Fruit fly (Drosophila melanogaster) whole organism, prepupa: ENCODE measurements around the gene Rpn3.

Experiments used
- CG10669 ChIP-seq: fragments of 200-800 bp; sonication (Bioruptor generic); optimal IDR thresholded peaks from 3 replicates; lab custom pipeline; 2018; ENCODE audit warnings: missing biosample characterization, mild to moderate bottlenecking, missing genetic modification characterization, moderate library complexity
- CG11294 ChIP-seq: fragments of 200-800 bp; sonication (Bioruptor generic); IDR thresholded peaks from 2 replicates; pipeline ENCODE4 v1.3.6; 2022; ENCODE audit warnings: missing biosample characterization, missing genetic modification characterization
- CG11762 ChIP-seq: fragments of 200-800 bp; sonication (Bioruptor generic); optimal IDR thresholded peaks from 3 replicates; lab custom pipeline; 2016; ENCODE audit warnings: missing biosample characterization, missing genetic modification characterization; ENCODE audit not compliant: insufficient read depth
- CG11902 ChIP-seq: fragments of 200-800 bp; sonication (Bioruptor generic); optimal IDR thresholded peaks from 3 replicates; lab custom pipeline; 2016; ENCODE audit warnings: missing biosample characterization, missing genetic modification characterization
- CG15336 ChIP-seq: fragments of 200-800 bp; sonication (Bioruptor generic); IDR thresholded peaks from 2 replicates; pipeline ENCODE4 v1.3.6; 2022; ENCODE audit warnings: missing biosample characterization, missing genetic modification characterization
- CG1621 ChIP-seq: fragments of 200-800 bp; sonication (Bioruptor generic); optimal IDR thresholded peaks from 3 replicates; lab custom pipeline; 2018; ENCODE audit warnings: missing biosample characterization, mild to moderate bottlenecking, missing genetic modification characterization
- CG3032 ChIP-seq: fragments of 200-800 bp; optimal IDR thresholded peaks from 2 replicates; lab custom pipeline; 2019; ENCODE audit warnings: missing biosample characterization, mild to moderate bottlenecking, missing genetic modification characterization, moderate library complexity
- CG31627 ChIP-seq: fragments of 200-800 bp; sonication (Bioruptor generic); optimal IDR thresholded peaks from 3 replicates; lab custom pipeline; 2016; ENCODE audit warnings: missing biosample characterization, missing genetic modification characterization
- CG32006 ChIP-seq: fragments of 200-800 bp; sonication (Bioruptor generic); optimal IDR thresholded peaks from 3 replicates; lab custom pipeline; 2017; ENCODE audit warnings: missing biosample characterization, mild to moderate bottlenecking, missing genetic modification characterization
- CG3919 ChIP-seq: fragments of 200-800 bp; sonication (Bioruptor generic); optimal IDR thresholded peaks from 3 replicates; lab custom pipeline; 2016; ENCODE audit warnings: missing biosample characterization, missing genetic modification characterization
- CG6163 ChIP-seq: fragments of 200-800 bp; sonication (Bioruptor generic); IDR thresholded peaks from 3 replicates; pipeline ENCODE4 v1.3.6; 2022; ENCODE audit warnings: missing biosample characterization, missing genetic modification characterization
- CG6276 ChIP-seq: fragments of 200-800 bp; sonication (Bioruptor generic); optimal IDR thresholded peaks from 2 replicates; lab custom pipeline; 2017; ENCODE audit warnings: missing biosample characterization, mild to moderate bottlenecking, missing genetic modification characterization
- CG6792 ChIP-seq: fragments of 200-800 bp; sonication (Bioruptor generic); optimal IDR thresholded peaks from 3 replicates; lab custom pipeline; 2016; ENCODE audit warnings: missing biosample characterization, missing genetic modification characterization
- CG6854 ChIP-seq: fragments of 200-800 bp; sonication (Bioruptor generic); optimal IDR thresholded peaks from 2 replicates; lab custom pipeline; 2017; ENCODE audit warnings: missing biosample characterization, mild to moderate bottlenecking, missing genetic modification characterization
- CG7368 ChIP-seq: fragments of 200-800 bp; sonication (Bioruptor generic); optimal IDR thresholded peaks from 3 replicates; lab custom pipeline; 2016; ENCODE audit warnings: missing biosample characterization, missing genetic modification characterization
- CG8119 ChIP-seq: fragments of 200-800 bp; sonication (Bioruptor generic); IDR thresholded peaks from 3 replicates; pipeline ENCODE4 v1.3.6; 2022; ENCODE audit warnings: missing biosample characterization, missing genetic modification characterization
- CG8632 ChIP-seq: fragments of 200-800 bp; sonication (Bioruptor generic); optimal IDR thresholded peaks from 3 replicates; lab custom pipeline; 2016; ENCODE audit warnings: missing biosample characterization, missing genetic modification characterization
- CG9139 ChIP-seq: fragments of 200-800 bp; sonication (Bioruptor generic); optimal IDR thresholded peaks from 3 replicates; lab custom pipeline; 2017; ENCODE audit warnings: missing biosample characterization, mild to moderate bottlenecking, missing genetic modification characterization
- Eip78C ChIP-seq: fragments of 200-800 bp; sonication (Bioruptor generic); peaks from one replicate; lab custom pipeline; 2016; ENCODE audit warnings: missing biosample characterization, missing genetic modification characterization
- Ets21C ChIP-seq: fragments of 200-800 bp; sonication (Bioruptor generic); optimal IDR thresholded peaks from 3 replicates; lab custom pipeline; 2016; ENCODE audit warnings: missing biosample characterization, missing genetic modification characterization
- Ets96B ChIP-seq: fragments of 200-800 bp; optimal IDR thresholded peaks from 2 replicates; lab custom pipeline; 2019; ENCODE audit warnings: missing biosample characterization, mild to moderate bottlenecking, missing genetic modification characterization, moderate library complexity
- Gug ChIP-seq: fragments of 200-800 bp; sonication (Bioruptor generic); IDR thresholded peaks from 2 replicates; pipeline ENCODE4 v1.3.6; 2022; ENCODE audit warnings: missing biosample characterization, missing genetic modification characterization
- Hr38 ChIP-seq: sonication (Bioruptor generic); optimal IDR thresholded peaks from 2 replicates; lab custom pipeline; 2016; ENCODE audit warnings: missing biosample characterization, missing genetic modification characterization
- Hr39 ChIP-seq: fragments of 200-800 bp; sonication (Bioruptor generic); optimal IDR thresholded peaks from 2 replicates; lab custom pipeline; 2016; ENCODE audit warnings: missing biosample characterization, missing genetic modification characterization
- Hr4 ChIP-seq: fragments of 200-800 bp; sonication (Bioruptor generic); optimal IDR thresholded peaks from 3 replicates; lab custom pipeline; 2016; ENCODE audit warnings: missing biosample characterization, missing genetic modification characterization
- Met ChIP-seq: fragments of 200-800 bp; sonication (Bioruptor generic); optimal IDR thresholded peaks from 3 replicates; lab custom pipeline; 2016; ENCODE audit warnings: missing biosample characterization, missing genetic modification characterization
- Sox14 ChIP-seq: fragments of 200-800 bp; sonication (Bioruptor generic); optimal IDR thresholded peaks from 3 replicates; lab custom pipeline; 2016; ENCODE audit warnings: missing biosample characterization, missing genetic modification characterization
- cyc ChIP-seq: fragments of 200-800 bp; sonication (Bioruptor generic); optimal IDR thresholded peaks from 3 replicates; lab custom pipeline; 2016; ENCODE audit warnings: missing biosample characterization, missing genetic modification characterization
- dsx ChIP-seq: fragments of 200-800 bp; optimal IDR thresholded peaks from 3 replicates; lab custom pipeline; 2019; ENCODE audit warnings: missing biosample characterization, mild to moderate bottlenecking, missing genetic modification characterization, moderate library complexity; ENCODE audit not compliant: poor library complexity, severe bottlenecking
- eg ChIP-seq: fragments of 200-800 bp; sonication (Bioruptor generic); IDR thresholded peaks from 3 replicates; pipeline ENCODE4 v1.3.6; 2022; ENCODE audit warnings: missing biosample characterization, missing genetic modification characterization
- esn ChIP-seq: fragments of 200-800 bp; sonication (Bioruptor generic); optimal IDR thresholded peaks from 2 replicates; lab custom pipeline; 2016; ENCODE audit warnings: missing biosample characterization, mild to moderate bottlenecking, missing genetic modification characterization, moderate library complexity
- fd59A ChIP-seq: fragments of 200-800 bp; sonication (Bioruptor generic); optimal IDR thresholded peaks from 2 replicates; lab custom pipeline; 2017; ENCODE audit warnings: missing biosample characterization, mild to moderate bottlenecking, missing genetic modification characterization, missing genetic modification reagents
- fd85E ChIP-seq: fragments of 200-800 bp; sonication (Bioruptor generic); optimal IDR thresholded peaks from 3 replicates; lab custom pipeline; 2016; ENCODE audit warnings: missing biosample characterization, missing genetic modification characterization
- net ChIP-seq: fragments of 200-800 bp; sonication (Bioruptor generic); optimal IDR thresholded peaks from 3 replicates; lab custom pipeline; 2016; ENCODE audit warnings: missing biosample characterization, missing genetic modification characterization
- ss ChIP-seq, 2 experiments: fragments of 200-800 bp; sonication (Bioruptor generic); optimal IDR thresholded peaks; 2 replicates in 1 of 2; 3 replicates in 1 of 2; lab custom pipeline; 2017 to 2018; ENCODE audit warnings: mild to moderate bottlenecking in 2 of 2, missing biosample characterization in 2 of 2, missing genetic modification characterization in 2 of 2, moderate library complexity in 1 of 2
- svp ChIP-seq: fragments of 200-800 bp; sonication (Bioruptor generic); peaks from one replicate; lab custom pipeline; 2016; ENCODE audit warnings: missing biosample characterization, missing genetic modification characterization

The Rpn3 gene

dm6 chr2L:19054516-19054887, 2.9 kb downstream of the Rpn3 start:
- TF ChIP-seq dsx (no peak), CG6163 (peak; percentile 5; the same call in 1 of the 3 replicates), CG8119 (0 out of 3 replicates have a peak, but pooled peaks have one; percentile 8)
- TF ChIP-seq, all 60 proteins: peak for 2

dm6 chr2L:19057799-19058198, 6.2 kb downstream of the Rpn3 start:
- TF ChIP-seq Gug (GFP tag; lab: Robert Waterston, UW) (no peak), CG10669 (GFP tag; lab: Kevin White, UChicago) (no peak), CG11902 (no peak), Met (GFP tag; lab: Kevin White, UChicago) (no peak), Ets21C (no peak), svp (GFP tag; lab: Kevin White, UChicago) (no peak)

dm6 chr2L:19058916-19059315, 7.3 kb downstream of the Rpn3 start, which contains the start of gene Phlpp:
Gene Phlpp, plus strand, starts transcription at chr2L:19059129.
- TF ChIP-seq esn (GFP tag; lab: Kevin White, UChicago) (no peak), CG11294 (GFP tag; lab: Robert Waterston, UW) (no peak), Sox14 (GFP tag; lab: Kevin White, UChicago) (no peak), CG6163 (peak; percentile 71), CG11902 (no peak), CG7368 (GFP tag; lab: Kevin White, UChicago) (no peak), Hr4 (peak; percentile 72), cyc (GFP tag; lab: Kevin White, UChicago) (no peak), Hr38 (GFP tag; lab: Kevin White, UChicago) (no peak), CG3032 (tag; lab: Kevin White, UChicago) (peak; percentile 21), CG32006 (GFP tag; lab: Kevin White, UChicago) (no peak), CG11762 (GFP tag; lab: Kevin White, UChicago) (no peak), Ets96B (tag; lab: Kevin White, UChicago) (no peak), Met (GFP tag; lab: Kevin White, UChicago) (no peak), CG1621 (tag; lab: Kevin White, UChicago) (peak; percentile 16), CG15336 (GFP tag; lab: Robert Waterston, UW) (peak; percentile 49), CG31627 (GFP tag; lab: Kevin White, UChicago) (no peak), CG6854 (GFP tag; lab: Kevin White, UChicago) (no peak), fd59A (GFP tag; lab: Kevin White, UChicago) (no peak), CG6276 (GFP tag; lab: Kevin White, UChicago) (no peak), ss (GFP tag; optimal IDR thresholded peaks at IDR 0.05; lab: Kevin White, UChicago) (no peak), CG6792 (GFP tag; lab: Kevin White, UChicago) (no peak), eg (GFP tag; lab: Robert Waterston, UW) (peak; percentile 78), dsx (no peak)
- TF ChIP-seq, all 60 proteins: peak for 6

- TF ChIP-seq fd85E (no peak), CG8119 (no peak), Hr39 (GFP tag; lab: Kevin White, UChicago) (no peak), CG11294 (GFP tag; lab: Robert Waterston, UW) (no peak), CG8632 (GFP tag; lab: Kevin White, UChicago) (no peak), net (GFP tag; lab: Kevin White, UChicago) (no peak), CG9139 (no peak), CG3919 (GFP tag; lab: Kevin White, UChicago) (no peak), Met (GFP tag; lab: Kevin White, UChicago) (no peak), CG11902 (no peak), Eip78C (GFP tag; lab: Kevin White, UChicago) (no peak), CG1621 (tag; lab: Kevin White, UChicago) (no peak)
Observed at dm6 chr2L:19063090-19063692, 11.6 kb downstream of the Rpn3 start, which contains the start of gene Dus4. Gene Dus4, plus strand, starts transcription at chr2L:19063295.
